Worm (Caenorhabditis elegans) whole organism, young adult: ENCODE data around the gene Y73B6BL.23.

Experiments
- B0261.1 ChIP-seq: sonication (generic microtip); optimal IDR thresholded peaks from 2 replicates; lab custom pipeline; 2016; ENCODE audit warnings: mild to moderate bottlenecking, missing genetic modification characterization, moderate library complexity, missing compliant biosample characterization
- B0336.3 ChIP-seq: fragments of 200-800 bp; sonication (Bioruptor generic); IDR thresholded peaks from 2 replicates; pipeline ENCODE4 v1.3.6; 2022; ENCODE audit warnings: missing genetic modification characterization, missing compliant biosample characterization
- C06A6.2 ChIP-seq: fragments of 200-800 bp; sonication (Bioruptor generic); conservative IDR thresholded peaks from 2 replicates; pipeline ENCODE4 v1.3.6; 2022; ENCODE audit warnings: missing genetic modification characterization, missing compliant biosample characterization
- C17E4.6 ChIP-seq: fragments of 200-800 bp; sonication (Bioruptor generic); IDR thresholded peaks from 2 replicates; pipeline ENCODE4 v1.3.6; 2022; ENCODE audit warnings: missing genetic modification reagents, missing genetic modification characterization, missing compliant biosample characterization
- F49E8.2 ChIP-seq: sonication (generic microtip); optimal IDR thresholded peaks from 3 replicates; lab custom pipeline; 2017; ENCODE audit warnings: missing genetic modification characterization, mild to moderate bottlenecking, missing compliant biosample characterization, antibody characterized with exemption, moderate library complexity; ENCODE audit not compliant: insufficient read depth
- F52B5.7 ChIP-seq: sonication (generic microtip); optimal IDR thresholded peaks from 2 replicates; lab custom pipeline; 2016; ENCODE audit warnings: mild to moderate bottlenecking, missing genetic modification characterization, missing compliant biosample characterization
- K11D2.4 ChIP-seq: fragments of 200-800 bp; sonication (Bioruptor generic); IDR thresholded peaks from 2 replicates; pipeline ENCODE4 v1.3.6; 2022; ENCODE audit warnings: missing genetic modification reagents, missing genetic modification characterization, missing compliant biosample characterization
- Y53G8AR.9 ChIP-seq: fragments of 200-800 bp; sonication (Bioruptor generic); conservative IDR thresholded peaks from 2 replicates; pipeline ENCODE4 v1.3.6; 2022; ENCODE audit warnings: missing genetic modification reagents, missing genetic modification characterization, missing compliant biosample characterization
- Y67H2A.10 ChIP-seq: fragments of 200-800 bp; sonication (Bioruptor generic); conservative IDR thresholded peaks from 2 replicates; pipeline ENCODE4 v1.3.6; 2022; ENCODE audit warnings: missing genetic modification reagents, missing genetic modification characterization, missing compliant biosample characterization
- Y79H2A.3 ChIP-seq: fragments of 200-800 bp; sonication (Bioruptor generic); conservative IDR thresholded peaks from 2 replicates; pipeline ENCODE4 v1.3.6; 2022; ENCODE audit warnings: missing genetic modification reagents, missing genetic modification characterization, missing compliant biosample characterization
- ZK185.1 ChIP-seq: sonication (generic microtip); optimal IDR thresholded peaks from 2 replicates; lab custom pipeline; 2016; ENCODE audit warnings: mild to moderate bottlenecking, missing genetic modification characterization, missing compliant biosample characterization; ENCODE audit not compliant: poor library complexity, severe bottlenecking
- aptf-3 ChIP-seq: fragments of 200-800 bp; sonication (Bioruptor generic); IDR thresholded peaks from 2 replicates; pipeline ENCODE4 v1.3.6; 2022; ENCODE audit warnings: missing genetic modification characterization, missing compliant biosample characterization
- attf-6 ChIP-seq: fragments of 200-800 bp; sonication (Bioruptor generic); IDR thresholded peaks from 2 replicates; pipeline ENCODE4 v1.3.6; 2022; ENCODE audit warnings: missing genetic modification reagents, missing genetic modification characterization, missing compliant biosample characterization
- bed-1 ChIP-seq: fragments of 200-800 bp; sonication (Bioruptor generic); IDR thresholded peaks from 2 replicates; pipeline ENCODE4 v1.3.6; 2022; ENCODE audit warnings: missing genetic modification reagents, missing genetic modification characterization, missing compliant biosample characterization
- ceh-58 ChIP-seq: fragments of 200-800 bp; sonication (Bioruptor generic); IDR thresholded peaks from 2 replicates; pipeline ENCODE4 v1.3.6; 2022; ENCODE audit warnings: missing genetic modification characterization, missing compliant biosample characterization
- ceh-91 ChIP-seq: fragments of 200-800 bp; sonication (Bioruptor generic); IDR thresholded peaks from 2 replicates; pipeline ENCODE4 v1.3.6; 2022; ENCODE audit warnings: missing genetic modification reagents, missing genetic modification characterization, missing compliant biosample characterization
- chd-7 ChIP-seq: sonication (generic microtip); optimal IDR thresholded peaks from 2 replicates; lab custom pipeline; 2016; ENCODE audit warnings: mild to moderate bottlenecking, missing genetic modification characterization, moderate library complexity, missing compliant biosample characterization
- egl-18 ChIP-seq: fragments of 200-800 bp; sonication (Bioruptor generic); IDR thresholded peaks from 2 replicates; pipeline ENCODE4 v1.3.6; 2022; ENCODE audit warnings: missing genetic modification reagents, missing genetic modification characterization, missing compliant biosample characterization
- fkh-3 ChIP-seq: sonication (generic microtip); optimal IDR thresholded peaks from 2 replicates; lab custom pipeline; 2016; ENCODE audit warnings: mild to moderate bottlenecking, missing genetic modification characterization, missing compliant biosample characterization
- gei-17 ChIP-seq: fragments of 200-800 bp; sonication (Bioruptor generic); optimal IDR thresholded peaks from 2 replicates; lab custom pipeline; 2018; ENCODE audit warnings: mild to moderate bottlenecking, missing genetic modification characterization, missing compliant biosample characterization
- him-1 ChIP-seq: sonication (generic microtip); optimal IDR thresholded peaks from 2 replicates; lab custom pipeline; 2016; ENCODE audit warnings: missing genotype, missing genetic modification reagents, missing genetic modification characterization, missing compliant biosample characterization
- hmg-20 ChIP-seq: fragments of 200-800 bp; sonication (Bioruptor generic); IDR thresholded peaks from 2 replicates; pipeline ENCODE4 v1.3.6; 2022; ENCODE audit warnings: missing genetic modification reagents, missing genetic modification characterization, missing compliant biosample characterization
- hrde-1 ChIP-seq: sonication (generic microtip); optimal IDR thresholded peaks from 2 replicates; lab custom pipeline; 2016; ENCODE audit warnings: missing genetic modification characterization, mild to moderate bottlenecking, missing compliant biosample characterization, moderate library complexity, missing genotype, missing genetic modification reagents, borderline replicate concordance
- hsf-1 ChIP-seq: fragments of 200-800 bp; sonication (Bioruptor generic); IDR thresholded peaks from 2 replicates; pipeline ENCODE4 v1.3.6; 2022; ENCODE audit warnings: missing genetic modification reagents, missing genetic modification characterization, missing compliant biosample characterization
- let-526 ChIP-seq: fragments of 200-800 bp; sonication (Bioruptor generic); IDR thresholded peaks from 2 replicates; pipeline ENCODE4 v1.3.6; 2022; ENCODE audit warnings: missing genetic modification reagents, missing genetic modification characterization, missing compliant biosample characterization
- lin-26 ChIP-seq: fragments of 200-800 bp; sonication (Bioruptor generic); IDR thresholded peaks from 2 replicates; pipeline ENCODE4 v1.3.6; 2022; ENCODE audit warnings: missing genetic modification reagents, missing genetic modification characterization, missing compliant biosample characterization
- lin-40 ChIP-seq: sonication (generic microtip); optimal IDR thresholded peaks from 2 replicates; lab custom pipeline; 2016; ENCODE audit warnings: missing genetic modification characterization, mild to moderate bottlenecking, missing compliant biosample characterization, missing genotype, missing genetic modification reagents
- lsl-1 ChIP-seq: fragments of 200-800 bp; sonication (Bioruptor generic); optimal IDR thresholded peaks from 2 replicates; lab custom pipeline; 2018; ENCODE audit warnings: mild to moderate bottlenecking, missing genetic modification characterization, moderate library complexity, missing compliant biosample characterization
- madf-6 ChIP-seq: fragments of 200-800 bp; sonication (Bioruptor generic); IDR thresholded peaks from 2 replicates; pipeline ENCODE4 v1.3.6; 2022; ENCODE audit warnings: missing genetic modification reagents, missing genetic modification characterization, missing compliant biosample characterization
- madf-8 ChIP-seq: fragments of 200-800 bp; sonication (Bioruptor generic); conservative IDR thresholded peaks from 2 replicates; pipeline ENCODE4 v1.3.6; 2022; ENCODE audit warnings: missing genetic modification reagents, missing genetic modification characterization, missing compliant biosample characterization
- mes-4 ChIP-seq: sonication (generic microtip); optimal IDR thresholded peaks from 2 replicates; lab custom pipeline; 2016; ENCODE audit warnings: missing genotype, missing genetic modification characterization, missing compliant biosample characterization
- nhr-120 ChIP-seq: fragments of 200-800 bp; sonication (Bioruptor generic); IDR thresholded peaks from 2 replicates; pipeline ENCODE4 v1.3.6; 2022; ENCODE audit warnings: missing genetic modification characterization, missing compliant biosample characterization
- nhr-179 ChIP-seq: sonication (generic microtip); optimal IDR thresholded peaks from 2 replicates; lab custom pipeline; 2016; ENCODE audit warnings: mild to moderate bottlenecking, missing genetic modification characterization, missing compliant biosample characterization
- nhr-27 ChIP-seq: fragments of 200-800 bp; sonication (Bioruptor generic); optimal IDR thresholded peaks from 2 replicates; lab custom pipeline; 2018; ENCODE audit warnings: mild to moderate bottlenecking, missing genetic modification characterization, moderate library complexity, missing compliant biosample characterization
- nhr-90 ChIP-seq: sonication (generic microtip); optimal IDR thresholded peaks from 2 replicates; lab custom pipeline; 2016; ENCODE audit warnings: missing genotype, mild to moderate bottlenecking, missing genetic modification characterization, missing compliant biosample characterization
- rec-8 ChIP-seq, 2 experiments: sonication (generic microtip); optimal IDR thresholded peaks; 2 replicates each; lab custom pipeline; 2016; ENCODE audit warnings: mild to moderate bottlenecking in 2 of 2, missing genetic modification characterization in 2 of 2, missing genetic modification reagents in 2 of 2, missing genotype in 2 of 2, missing biosample characterization in 1 of 2, missing compliant biosample characterization in 1 of 2, moderate library complexity in 1 of 2
- sdz-38 ChIP-seq: sonication (generic microtip); optimal IDR thresholded peaks from 2 replicates; lab custom pipeline; 2016; ENCODE audit warnings: missing genotype, missing genetic modification characterization, missing compliant biosample characterization
- snpc-3.4 ChIP-seq: sonication (generic microtip); optimal IDR thresholded peaks from 2 replicates; lab custom pipeline; 2017; ENCODE audit warnings: missing genetic modification characterization, mild to moderate bottlenecking, missing compliant biosample characterization, antibody characterized with exemption, moderate library complexity, missing genotype, missing genetic modification reagents
- snpc-4 ChIP-seq, 5 experiments: fragments of 150-350 bp in 1 of 5; sonication (generic microtip) in 4 of 5; optimal IDR thresholded peaks; 2 replicates each; lab custom pipeline; 2014 to 2018; ENCODE audit warnings: missing genetic modification characterization in 5 of 5, missing biosample characterization in 3 of 5, antibody characterized with exemption in 2 of 5, mild to moderate bottlenecking in 2 of 5, missing compliant biosample characterization in 2 of 5, missing genotype in 2 of 5, moderate library complexity in 2 of 5, missing genetic modification reagents in 1 of 5
- sptf-2 ChIP-seq: fragments of 200-800 bp; sonication (Bioruptor generic); optimal IDR thresholded peaks from 2 replicates; lab custom pipeline; 2018; ENCODE audit warnings: mild to moderate bottlenecking, missing genetic modification characterization, missing compliant biosample characterization
- unc-130 ChIP-seq: sonication (generic microtip); optimal IDR thresholded peaks from 2 replicates; lab custom pipeline; 2016; ENCODE audit warnings: missing genetic modification reagents, missing genetic modification characterization, missing compliant biosample characterization
- xnd-1 ChIP-seq: sonication (generic microtip); optimal IDR thresholded peaks from 2 replicates; lab custom pipeline; 2016; ENCODE audit warnings: missing genotype, missing genetic modification reagents, missing genetic modification characterization, missing compliant biosample characterization
- ztf-26 ChIP-seq: sonication (generic microtip); optimal IDR thresholded peaks from 2 replicates; lab custom pipeline; 2017; ENCODE audit warnings: missing genetic modification characterization, missing compliant biosample characterization
- ztf-6 ChIP-seq: fragments of 200-800 bp; sonication (Bioruptor generic); IDR thresholded peaks from 2 replicates; pipeline ENCODE4 v1.3.6; 2022; ENCODE audit warnings: missing genetic modification reagents, missing genetic modification characterization, missing compliant biosample characterization

Y73B6BL.23 gene

DNA sequence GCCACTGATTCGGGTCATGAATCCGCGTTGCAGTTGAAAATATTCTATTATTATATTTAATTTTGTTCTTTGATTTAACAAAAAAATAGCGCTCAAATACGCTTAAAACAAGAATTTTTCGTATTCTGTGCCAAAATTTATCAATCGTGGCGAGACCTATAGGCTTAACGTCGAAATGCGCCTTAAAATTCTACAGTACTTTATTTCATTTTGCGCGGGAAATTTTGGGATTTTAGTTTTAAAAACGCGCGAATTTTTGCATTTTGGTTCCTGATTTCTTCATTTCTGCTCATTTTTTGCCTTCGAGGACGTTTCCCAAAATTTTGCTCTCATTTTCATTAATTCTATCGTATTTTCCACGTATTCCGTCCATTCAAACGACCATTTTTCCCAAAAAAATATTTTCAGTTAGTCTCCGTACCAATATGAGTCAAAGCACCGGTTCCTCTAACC lies 2.3 kb upstream of the Y73B6BL.23 start, which contains the start of gene puf-11 (continued):
- TF ChIP-seq B0261.1 (tag; lab: Kevin White, UChicago) (no peak), sptf-2 (GFP tag; lab: Kevin White, UChicago) (no peak), ceh-91 (GFP tag; lab: Robert Waterston, UW) (peak; percentile 96), snpc-3.4 (tag; lab: Kevin White, UChicago) (peak; percentile 74), C06A6.2 (GFP tag; lab: Robert Waterston, UW) (no peak), hmg-20 (GFP tag; lab: Robert Waterston, UW) (no peak)
- TF ChIP-seq, all 124 proteins: peak for 41

DNA sequence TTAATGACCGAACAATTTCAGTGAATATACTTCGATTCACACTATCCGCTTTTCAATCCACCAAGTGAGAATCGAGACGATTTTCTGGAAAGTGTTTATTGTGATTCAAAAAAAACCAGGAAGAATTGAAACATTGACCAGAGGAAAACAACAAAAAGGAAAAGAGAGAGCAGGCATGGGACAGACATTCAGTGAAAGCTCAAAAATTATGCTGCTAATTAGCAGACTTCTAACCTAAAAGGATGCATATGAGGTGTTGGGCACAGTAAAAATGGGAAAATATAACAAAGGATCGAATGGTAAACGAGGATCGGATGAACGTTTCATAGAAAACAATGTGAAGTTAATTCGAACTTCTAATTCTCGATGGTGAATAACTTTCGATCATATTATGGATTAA lies 1.3 kb downstream of the Y73B6BL.23 start:
- TF ChIP-seq attf-6: 0 out of 2 replicates have a peak, but pooled peaks have one; percentile 52
- peak; percentile 38; the same call in 1 of the 2 replicates for TF ChIP-seq lin-26 (GFP tag; lab: Robert Waterston, UW)
- TF ChIP-seq gei-17 (GFP tag; lab: Kevin White, UChicago): no peak
- no peak for TF ChIP-seq nhr-120 (GFP tag; lab: Robert Waterston, UW)
- no peak for TF ChIP-seq sdz-38 (tag; lab: Kevin White, UChicago)
- TF ChIP-seq Y53G8AR.9 (GFP tag; lab: Robert Waterston, UW): no peak
- TF ChIP-seq nhr-27 (tag; lab: Kevin White, UChicago): no peak
- peak; percentile 71 for TF ChIP-seq F49E8.2 (tag; lab: Kevin White, UChicago)
- TF ChIP-seq snpc-3.4 (tag; lab: Kevin White, UChicago): peak; percentile 36
- TF ChIP-seq aptf-3 (GFP tag; lab: Robert Waterston, UW): no peak
- TF ChIP-seq lin-40 (tag; lab: Kevin White, UChicago): no peak
- no peak for TF ChIP-seq madf-6 (GFP tag; lab: Robert Waterston, UW)
- no peak for TF ChIP-seq ceh-58
- TF ChIP-seq him-1 (tag; lab: Kevin White, UChicago): no peak
- no peak for TF ChIP-seq madf-8 (GFP tag; lab: Robert Waterston, UW)
- no peak for TF ChIP-seq chd-7 (tag; lab: Kevin White, UChicago)
- no peak for TF ChIP-seq F52B5.7 (tag; lab: Kevin White, UChicago)
- TF ChIP-seq nhr-179 (tag; lab: Kevin White, UChicago): no peak
- no peak for TF ChIP-seq rec-8 (tag; optimal IDR thresholded peaks at IDR 0.05; lab: Kevin White, UChicago)
- no peak for TF ChIP-seq ztf-26 (tag; lab: Kevin White, UChicago)
- TF ChIP-seq Y67H2A.10 (GFP tag; lab: Robert Waterston, UW): no peak
- no peak for TF ChIP-seq mes-4 (tag; lab: Kevin White, UChicago)
- no peak for TF ChIP-seq Y79H2A.3 (GFP tag; lab: Robert Waterston, UW)
- no peak for TF ChIP-seq bed-1
- TF ChIP-seq fkh-3 (tag; lab: Kevin White, UChicago): no peak
- TF ChIP-seq K11D2.4 (GFP tag; lab: Robert Waterston, UW): no peak
- peak; percentile 36 for TF ChIP-seq xnd-1
- TF ChIP-seq B0261.1 (tag; lab: Kevin White, UChicago): no peak
- TF ChIP-seq hrde-1 (tag; lab: Kevin White, UChicago): no peak
- TF ChIP-seq unc-130: no peak
- TF ChIP-seq C17E4.6 (GFP tag; lab: Robert Waterston, UW): no peak
- no peak for TF ChIP-seq ZK185.1 (tag; lab: Kevin White, UChicago)
- no peak for TF ChIP-seq egl-18
- TF ChIP-seq hsf-1 (GFP tag; lab: Robert Waterston, UW): no peak
- no peak for TF ChIP-seq B0336.3 (GFP tag; lab: Robert Waterston, UW)
- no peak for TF ChIP-seq nhr-90 (tag; lab: Kevin White, UChicago)
- no peak for TF ChIP-seq lsl-1 (GFP tag; lab: Kevin White, UChicago)
- TF ChIP-seq snpc-4 (GFP tag; optimal IDR thresholded peaks at IDR 0.05; lab: Kevin White, UChicago): no peak
- peak in 1 of 4 experiments; percentile 55 for TF ChIP-seq snpc-4 (tag; optimal IDR thresholded peaks at IDR 0.05; lab: Kevin White, UChicago)
- no peak for TF ChIP-seq let-526
- TF ChIP-seq ceh-91 (GFP tag; lab: Robert Waterston, UW): no peak
- no peak for TF ChIP-seq ztf-6 (GFP tag; lab: Robert Waterston, UW)
